Fruit fly (Drosophila melanogaster) whole organism, embryonic: ENCODE results near the gene Muc18B.
A peak's percentile ranks its signal among the peaks of the same experiment; 100 is the strongest.

Experiments used
- Blimp-1 ChIP-seq: fragments of 200-800 bp; sonication (Bioruptor generic); optimal IDR thresholded peaks from 3 replicates; lab custom pipeline; 2018; ENCODE audit warnings: missing biosample characterization, missing genetic modification characterization, mild to moderate bottlenecking, moderate library complexity, missing genetic modification reagents
- BtbVII ChIP-seq: fragments of 200-800 bp; sonication (Bioruptor generic); optimal IDR thresholded peaks from 3 replicates; lab custom pipeline; 2017; ENCODE audit warnings: missing biosample characterization, mild to moderate bottlenecking, missing genetic modification characterization
- CG11695 ChIP-seq: fragments of 200-800 bp; sonication (Bioruptor generic); IDR thresholded peaks from 3 replicates; pipeline ENCODE4 v1.3.6; 2022; ENCODE audit warnings: missing biosample characterization, missing genetic modification characterization
- CG12155 ChIP-seq: fragments of 200-800 bp; sonication (Bioruptor generic); optimal IDR thresholded peaks from 3 replicates; lab custom pipeline; 2016; ENCODE audit warnings: missing biosample characterization, missing genetic modification characterization
- CG12299 ChIP-seq: fragments of 200-800 bp; sonication (Bioruptor generic); optimal IDR thresholded peaks from 2 replicates; lab custom pipeline; 2018; ENCODE audit warnings: missing biosample characterization, mild to moderate bottlenecking, missing genetic modification characterization
- CG12769 ChIP-seq: fragments of 200-800 bp; sonication (Bioruptor generic); optimal IDR thresholded peaks from 2 replicates; lab custom pipeline; 2019; ENCODE audit warnings: missing biosample characterization, mild to moderate bottlenecking, missing genetic modification characterization, moderate library complexity
- CG12942 ChIP-seq: fragments of 200-800 bp; sonication (Bioruptor generic); optimal IDR thresholded peaks from 3 replicates; lab custom pipeline; 2016; ENCODE audit warnings: missing biosample characterization, missing genetic modification characterization
- CG13296 ChIP-seq: fragments of 200-800 bp; sonication (Bioruptor generic); optimal IDR thresholded peaks from 3 replicates; lab custom pipeline; 2018; ENCODE audit warnings: missing biosample characterization, mild to moderate bottlenecking, missing genetic modification characterization
- CG13424 ChIP-seq: fragments of 200-800 bp; sonication (Bioruptor generic); optimal IDR thresholded peaks from 2 replicates; lab custom pipeline; 2019; ENCODE audit warnings: missing biosample characterization, mild to moderate bottlenecking, missing genetic modification characterization, moderate library complexity
- CG14014 ChIP-seq: fragments of 200-800 bp; sonication (Bioruptor generic); IDR thresholded peaks from 2 replicates; pipeline ENCODE4 v1.3.6; 2022; ENCODE audit warnings: missing biosample characterization, missing genetic modification characterization
- CG14710 ChIP-seq: fragments of 200-800 bp; sonication (Bioruptor generic); optimal IDR thresholded peaks from 3 replicates; lab custom pipeline; 2019; ENCODE audit warnings: missing biosample characterization, mild to moderate bottlenecking, missing genetic modification characterization, moderate library complexity
- CG15269 ChIP-seq: fragments of 200-800 bp; sonication (Bioruptor generic); optimal IDR thresholded peaks from 2 replicates; lab custom pipeline; 2018; ENCODE audit warnings: missing biosample characterization, mild to moderate bottlenecking, missing genetic modification characterization, moderate library complexity
- CG16815 ChIP-seq: fragments of 200-800 bp; sonication (Bioruptor generic); optimal IDR thresholded peaks from 3 replicates; lab custom pipeline; 2017; ENCODE audit warnings: missing biosample characterization, mild to moderate bottlenecking, missing genetic modification characterization
- CG17385 ChIP-seq: fragments of 200-800 bp; sonication (Bioruptor generic); optimal IDR thresholded peaks from 3 replicates; lab custom pipeline; 2018; ENCODE audit warnings: missing biosample characterization, mild to moderate bottlenecking, missing genetic modification characterization
- CG1792 ChIP-seq: fragments of 200-800 bp; sonication (Bioruptor generic); optimal IDR thresholded peaks from 2 replicates; lab custom pipeline; 2016; ENCODE audit warnings: missing biosample characterization, missing genetic modification characterization
- CG18599 ChIP-seq: fragments of 200-800 bp; sonication (Bioruptor generic); optimal IDR thresholded peaks from 3 replicates; lab custom pipeline; 2017; ENCODE audit warnings: missing biosample characterization, missing genetic modification characterization, mild to moderate bottlenecking, moderate library complexity, missing genetic modification reagents
- CG18619 ChIP-seq: fragments of 200-800 bp; sonication (Bioruptor generic); optimal IDR thresholded peaks from 3 replicates; lab custom pipeline; 2017; ENCODE audit warnings: missing biosample characterization, mild to moderate bottlenecking, missing genetic modification characterization
- CG2889 ChIP-seq: fragments of 200-800 bp; sonication (Bioruptor generic); IDR thresholded peaks from 3 replicates; pipeline ENCODE4 v1.3.6; 2022; ENCODE audit warnings: missing biosample characterization, missing genetic modification characterization
- CG30020 ChIP-seq: fragments of 200-800 bp; optimal IDR thresholded peaks from 2 replicates; lab custom pipeline; 2019; ENCODE audit warnings: missing biosample characterization, mild to moderate bottlenecking, missing genetic modification characterization, moderate library complexity
- CG30403 ChIP-seq: fragments of 200-800 bp; sonication (Bioruptor generic); optimal IDR thresholded peaks from 3 replicates; lab custom pipeline; 2016; ENCODE audit warnings: missing biosample characterization, missing genetic modification characterization
- CG3163 ChIP-seq: fragments of 200-800 bp; sonication (Bioruptor generic); optimal IDR thresholded peaks from 3 replicates; lab custom pipeline; 2016; ENCODE audit warnings: missing biosample characterization, missing genetic modification characterization
- CG42726 ChIP-seq: fragments of 200-800 bp; sonication (Bioruptor generic); IDR thresholded peaks from 2 replicates; pipeline ENCODE4 v1.3.6; 2022; ENCODE audit warnings: missing biosample characterization, missing genetic modification characterization; ENCODE audit not compliant: partially characterized antibody
- CG8281 ChIP-seq: fragments of 200-800 bp; sonication (Bioruptor generic); optimal IDR thresholded peaks from 2 replicates; lab custom pipeline; 2018; ENCODE audit warnings: missing biosample characterization, mild to moderate bottlenecking, missing genetic modification characterization, moderate library complexity
- CG9727 ChIP-seq: fragments of 200-800 bp; sonication (Bioruptor generic); optimal IDR thresholded peaks from 3 replicates; lab custom pipeline; 2017; ENCODE audit warnings: missing biosample characterization, mild to moderate bottlenecking, missing genetic modification characterization
- CG9932 ChIP-seq: fragments of 200-800 bp; sonication (Bioruptor generic); IDR thresholded peaks from 2 replicates; pipeline ENCODE4 v1.3.6; 2022; ENCODE audit warnings: missing biosample characterization, missing genetic modification characterization
- D19B ChIP-seq: fragments of 200-800 bp; sonication (Bioruptor generic); optimal IDR thresholded peaks from 2 replicates; lab custom pipeline; 2017; ENCODE audit warnings: missing biosample characterization, mild to moderate bottlenecking, missing genetic modification characterization
- Dbx ChIP-seq: fragments of 200-800 bp; sonication (Bioruptor generic); IDR thresholded peaks from 3 replicates; pipeline ENCODE4 v1.3.6; 2022; ENCODE audit warnings: missing biosample characterization, missing genetic modification characterization
- Doc3 ChIP-seq: fragments of 200-800 bp; sonication (Bioruptor generic); IDR thresholded peaks from 3 replicates; pipeline ENCODE4 v1.3.6; 2022; ENCODE audit warnings: missing biosample characterization, missing genetic modification characterization; ENCODE audit not compliant: partially characterized antibody
- Fer3 ChIP-seq: fragments of 200-800 bp; sonication (Bioruptor generic); optimal IDR thresholded peaks from 2 replicates; lab custom pipeline; 2018; ENCODE audit warnings: missing biosample characterization, mild to moderate bottlenecking, missing genetic modification characterization, moderate library complexity
- GATAe ChIP-seq: fragments of 200-800 bp; sonication (Bioruptor generic); conservative IDR thresholded peaks from 2 replicates; pipeline ENCODE4 v1.3.6; 2022; ENCODE audit warnings: missing biosample characterization, missing genetic modification characterization
- H2.0 ChIP-seq: fragments of 200-800 bp; sonication (Bioruptor generic); IDR thresholded peaks from 2 replicates; pipeline ENCODE4 v1.3.6; 2022; ENCODE audit warnings: missing biosample characterization, missing genetic modification characterization
- Mrtf ChIP-seq: fragments of 200-800 bp; sonication (Bioruptor generic); IDR thresholded peaks from 3 replicates; pipeline ENCODE4 v1.3.6; 2022; ENCODE audit warnings: missing biosample characterization, missing genetic modification characterization
- Nf-YC ChIP-seq: fragments of 200-800 bp; optimal IDR thresholded peaks from 3 replicates; lab custom pipeline; 2019; ENCODE audit warnings: missing biosample characterization, mild to moderate bottlenecking, missing genetic modification characterization, moderate library complexity
- Rfx ChIP-seq: fragments of 200-800 bp; sonication (Bioruptor generic); IDR thresholded peaks from 2 replicates; pipeline ENCODE4 v1.3.6; 2022; ENCODE audit warnings: missing biosample characterization, missing genetic modification characterization
- Scr ChIP-seq: fragments of 200-800 bp; sonication (Bioruptor generic); IDR thresholded peaks from 2 replicates; pipeline ENCODE4 v1.3.6; 2022; ENCODE audit warnings: missing biosample characterization, missing genetic modification characterization; ENCODE audit not compliant: partially characterized antibody
- Sox100B ChIP-seq: fragments of 200-800 bp; sonication (Bioruptor generic); optimal IDR thresholded peaks from 3 replicates; lab custom pipeline; 2018; ENCODE audit warnings: missing biosample characterization, mild to moderate bottlenecking, missing genetic modification characterization
- Spps ChIP-seq: fragments of 200-800 bp; sonication (Bioruptor generic); optimal IDR thresholded peaks from 2 replicates; lab custom pipeline; 2018; ENCODE audit warnings: missing biosample characterization, mild to moderate bottlenecking, missing genetic modification characterization
- bcd ChIP-seq: fragments of 200-800 bp; sonication (Bioruptor generic); optimal IDR thresholded peaks from 2 replicates; lab custom pipeline; 2017; ENCODE audit warnings: missing biosample characterization, mild to moderate bottlenecking, missing genetic modification characterization
- dmrt99B ChIP-seq: fragments of 200-800 bp; sonication (Bioruptor generic); optimal IDR thresholded peaks from 2 replicates; lab custom pipeline; 2018; ENCODE audit warnings: missing biosample characterization, mild to moderate bottlenecking, missing genetic modification characterization, moderate library complexity
- fd96Cb ChIP-seq: fragments of 200-800 bp; sonication (Bioruptor generic); optimal IDR thresholded peaks from 2 replicates; lab custom pipeline; 2018; ENCODE audit warnings: missing biosample characterization, mild to moderate bottlenecking, missing genetic modification characterization, moderate library complexity
- gfzf ChIP-seq: fragments of 200-800 bp; sonication (Bioruptor generic); optimal IDR thresholded peaks from 2 replicates; lab custom pipeline; 2016; ENCODE audit warnings: missing biosample characterization, mild to moderate bottlenecking, missing genetic modification characterization, moderate library complexity
- nerfin-2 ChIP-seq: fragments of 200-800 bp; sonication (Bioruptor generic); IDR thresholded peaks from 2 replicates; pipeline ENCODE4 v1.3.6; 2022; ENCODE audit warnings: missing biosample characterization, missing genetic modification characterization; ENCODE audit not compliant: partially characterized antibody
- org-1 ChIP-seq: fragments of 200-800 bp; sonication (Bioruptor generic); optimal IDR thresholded peaks from 2 replicates; lab custom pipeline; 2017; ENCODE audit warnings: missing biosample characterization, missing genetic modification characterization
- phol ChIP-seq: fragments of 200-800 bp; sonication (Bioruptor generic); optimal IDR thresholded peaks from 3 replicates; lab custom pipeline; 2018; ENCODE audit warnings: missing biosample characterization, mild to moderate bottlenecking, missing genetic modification characterization, moderate library complexity
- pum ChIP-seq: fragments of 200-800 bp; sonication (Bioruptor generic); optimal IDR thresholded peaks from 2 replicates; lab custom pipeline; 2016; ENCODE audit warnings: missing biosample characterization, missing genetic modification characterization
- sd ChIP-seq: fragments of 200-800 bp; sonication (Bioruptor generic); optimal IDR thresholded peaks from 3 replicates; lab custom pipeline; 2018; ENCODE audit warnings: missing biosample characterization, mild to moderate bottlenecking, missing genetic modification characterization, moderate library complexity
- sqz ChIP-seq: fragments of 200-800 bp; sonication (Bioruptor generic); optimal IDR thresholded peaks from 3 replicates; lab custom pipeline; 2018; ENCODE audit warnings: missing biosample characterization, mild to moderate bottlenecking, missing genetic modification characterization
- tap ChIP-seq: fragments of 200-800 bp; optimal IDR thresholded peaks from 3 replicates; lab custom pipeline; 2019; ENCODE audit warnings: missing biosample characterization, mild to moderate bottlenecking, missing genetic modification characterization, moderate library complexity
- wor ChIP-seq: fragments of 200-800 bp; sonication (Bioruptor generic); IDR thresholded peaks from 2 replicates; pipeline ENCODE4 v1.3.6; 2022; ENCODE audit warnings: missing biosample characterization, missing genetic modification characterization

Gene Muc18B

dm6 chrX:19166152-19166935 lies 49.0 kb upstream of the Muc18B start (continued):
- TF ChIP-seq CG11695 (peak; percentile 57; the same call in 1 of the 3 replicates), Mrtf (GFP tag; lab: Robert Waterston, UW) (0 out of 3 replicates have a peak, but pooled peaks have one; percentile 3), CG1792 (no peak), pum (peak; percentile 9), bcd (GFP tag; lab: Kevin White, UChicago) (peak; percentile 51), CG18619 (GFP tag; lab: Kevin White, UChicago) (peak; percentile 37), Blimp-1 (GFP tag; lab: Kevin White, UChicago) (peak; percentile 3), phol (peak; percentile 39), Fer3 (tag; lab: Kevin White, UChicago) (peak; percentile 10), Sox100B (GFP tag; lab: Kevin White, UChicago) (peak; percentile 67), fd96Cb (tag; lab: Kevin White, UChicago) (peak; percentile 24), GATAe (GFP tag; lab: Robert Waterston, UW) (0 out of 2 replicates have a peak, but pooled peaks have one; percentile 23), CG16815 (GFP tag; lab: Kevin White, UChicago) (peak; percentile 0), CG9727 (GFP tag; lab: Kevin White, UChicago) (peak; percentile 53), org-1 (peak; percentile 49), Rfx (GFP tag; lab: Robert Waterston, UW) (peak; percentile 47; the same call in 1 of the 2 replicates), dmrt99B (peak; percentile 70), CG14710 (tag; lab: Kevin White, UChicago) (peak; percentile 8), CG42726 (no peak), CG18599 (GFP tag; lab: Kevin White, UChicago) (peak; percentile 45), CG15269 (peak; percentile 68), CG12769 (peak; percentile 52), CG13296 (peak; percentile 18), CG2889 (GFP tag; lab: Robert Waterston, UW) (no peak), CG30403 (GFP tag; lab: Kevin White, UChicago) (peak; percentile 50), CG8281 (tag; lab: Kevin White, UChicago) (peak; percentile 3), CG9932 (GFP tag; lab: Robert Waterston, UW) (peak; percentile 35), CG12942 (GFP tag; lab: Kevin White, UChicago) (peak; percentile 7)

dm6 chrX:19167032-19167568 lies 48.2 kb upstream of the Muc18B start, which contains the start of gene RhoGAP18B:
Gene RhoGAP18B (minus strand): TSS chrX:19167082.
- TF ChIP-seq Scr (no peak), CG3163 (no peak), H2.0 (no peak), CG14014 (no peak), CG12299 (tag; lab: Kevin White, UChicago) (no peak), Spps (tag; lab: Kevin White, UChicago) (no peak), CG30020 (tag; lab: Kevin White, UChicago) (no peak), gfzf (GFP tag; lab: Kevin White, UChicago) (no peak), Dbx (GFP tag; lab: Robert Waterston, UW) (no peak), sd (no peak), CG17385 (GFP tag; lab: Kevin White, UChicago) (no peak), Nf-YC (no peak), CG12155 (no peak), Doc3 (no peak), sqz (peak; percentile 9), D19B (GFP tag; lab: Kevin White, UChicago) (peak; percentile 71), GATAe (GFP tag; lab: Robert Waterston, UW) (no peak), wor (GFP tag; lab: Robert Waterston, UW) (no peak), BtbVII (GFP tag; lab: Kevin White, UChicago) (no peak), tap (tag; lab: Kevin White, UChicago) (no peak), CG13424 (tag; lab: Kevin White, UChicago) (no peak), nerfin-2 (GFP tag; lab: Robert Waterston, UW) (no peak)
